Worm (Caenorhabditis elegans) whole organism, L2 larva: ENCODE data around the gene C25E10.13.

ENCODE experiments used
- F13H6.1 ChIP-seq: sonication (generic microtip); optimal IDR thresholded peaks from 2 replicates; lab custom pipeline; 2016; ENCODE audit warnings: missing genetic modification characterization, missing compliant biosample characterization
- ama-1 ChIP-seq: fragments of 150-350 bp; optimal IDR thresholded peaks from 2 replicates; lab custom pipeline; 2018; ENCODE audit warnings: inconsistent platforms
- elt-3 ChIP-seq: sonication (generic microtip); optimal IDR thresholded peaks from 2 replicates; lab custom pipeline; 2017; ENCODE audit warnings: missing biosample characterization, missing genetic modification characterization
- fos-1 ChIP-seq: fragments of 150-350 bp; optimal IDR thresholded peaks from 2 replicates; lab custom pipeline; 2014; ENCODE audit warnings: missing biosample characterization, missing genetic modification characterization
- lin-39 ChIP-seq: fragments of 150-350 bp; optimal IDR thresholded peaks from 2 replicates; lab custom pipeline; 2014; ENCODE audit warnings: missing biosample characterization, missing genetic modification reagents, missing genetic modification characterization
- nhr-12 ChIP-seq: fragments of 150-350 bp; optimal IDR thresholded peaks from 2 replicates; lab custom pipeline; 2014; ENCODE audit warnings: missing biosample characterization, missing genetic modification characterization
- sem-4 ChIP-seq: fragments of 150-350 bp; optimal IDR thresholded peaks from 2 replicates; lab custom pipeline; 2014; ENCODE audit warnings: missing biosample characterization, missing genetic modification reagents, missing genetic modification characterization
- skn-1 ChIP-seq: sonication (generic microtip); optimal IDR thresholded peaks from 2 replicates; lab custom pipeline; 2017; ENCODE audit warnings: missing biosample characterization, missing genetic modification characterization
- unc-62 ChIP-seq: fragments of 150-350 bp; optimal IDR thresholded peaks from 2 replicates; lab custom pipeline; 2014; ENCODE audit warnings: missing biosample characterization, missing genetic modification reagents, missing genetic modification characterization
- zag-1 ChIP-seq: fragments of 150-350 bp; optimal IDR thresholded peaks from 2 replicates; lab custom pipeline; 2014; ENCODE audit warnings: missing biosample characterization, missing genetic modification characterization
- ztf-11 ChIP-seq: sonication (generic microtip); optimal IDR thresholded peaks from 2 replicates; lab custom pipeline; 2017; ENCODE audit warnings: missing biosample characterization, missing genetic modification characterization

DNA sequence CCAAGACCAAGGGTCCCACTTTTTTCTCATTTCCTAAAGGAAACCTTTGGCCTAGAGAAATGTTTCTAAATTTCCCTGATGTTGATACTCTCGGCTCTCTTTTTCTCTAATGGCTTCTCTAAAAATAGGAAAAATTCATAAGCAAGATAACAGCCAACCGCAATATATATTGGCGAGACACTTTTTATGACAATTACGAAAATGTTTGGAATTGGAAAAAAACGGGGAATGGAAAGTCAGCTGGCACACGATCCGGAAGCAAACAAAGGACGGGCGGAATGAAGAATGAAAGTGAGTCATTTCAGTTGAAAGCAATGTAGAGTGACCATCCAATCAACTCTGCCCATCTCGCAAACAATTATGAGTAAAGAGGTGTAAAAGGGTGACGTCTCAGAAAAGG lies 21.9 kb downstream of the C25E10.13 start:
- TF ChIP-seq F13H6.1 (tag; lab: Kevin White, UChicago) (peak; percentile 22), ama-1 (no peak), nhr-12 (tag; lab: Kevin White, UChicago) (no peak), zag-1 (tag; lab: Kevin White, UChicago) (no peak), skn-1 (no peak), elt-3 (tag; lab: Kevin White, UChicago) (no peak), sem-4 (tag; lab: Kevin White, UChicago) (no peak), fos-1 (tag; lab: Kevin White, UChicago) (peak; percentile 61), lin-39 (no peak), ztf-11 (tag; lab: Kevin White, UChicago) (no peak), unc-62 (GFP tag; lab: Kevin White, UChicago) (no peak)
